Worm (Caenorhabditis elegans) whole organism, L2 larva: ENCODE measurements around the gene lurp-4.

Source experiments
- C34F6.9 ChIP-seq: fragments of 150-350 bp; optimal IDR thresholded peaks from 2 replicates; lab custom pipeline; 2014; ENCODE audit warnings: missing biosample characterization, missing genetic modification characterization
- Y55F3AM.14 ChIP-seq: fragments of 200-800 bp; sonication (Bioruptor generic); optimal IDR thresholded peaks from 2 replicates; lab custom pipeline; 2018; ENCODE audit warnings: mild to moderate bottlenecking, missing genetic modification characterization, missing compliant biosample characterization
- aly-2 ChIP-seq: fragments of 150-350 bp; optimal IDR thresholded peaks from 2 replicates; lab custom pipeline; 2014; ENCODE audit warnings: missing biosample characterization, missing genetic modification characterization
- ama-1 ChIP-seq: fragments of 150-350 bp; optimal IDR thresholded peaks from 2 replicates; lab custom pipeline; 2018; ENCODE audit warnings: inconsistent platforms
- ceh-16 ChIP-seq: fragments of 150-350 bp; optimal IDR thresholded peaks from 2 replicates; lab custom pipeline; 2014; ENCODE audit warnings: missing biosample characterization, missing genetic modification characterization
- ceh-82 ChIP-seq: fragments of 150-350 bp; optimal IDR thresholded peaks from 2 replicates; lab custom pipeline; 2014; ENCODE audit warnings: missing biosample characterization, missing genetic modification characterization
- crh-2 ChIP-seq: sonication (generic microtip); optimal IDR thresholded peaks from 2 replicates; lab custom pipeline; 2017; ENCODE audit warnings: missing biosample characterization, missing genetic modification characterization
- dmd-4 ChIP-seq: sonication (generic microtip); optimal IDR thresholded peaks from 2 replicates; lab custom pipeline; 2017; ENCODE audit warnings: missing biosample characterization, missing genetic modification characterization
- elt-1 ChIP-seq: fragments of 150-350 bp; optimal IDR thresholded peaks from 2 replicates; lab custom pipeline; 2014; ENCODE audit warnings: missing biosample characterization, missing genetic modification characterization
- fos-1 ChIP-seq: fragments of 150-350 bp; optimal IDR thresholded peaks from 2 replicates; lab custom pipeline; 2014; ENCODE audit warnings: missing biosample characterization, missing genetic modification characterization
- lin-11 ChIP-seq: fragments of 150-350 bp; sonication (generic microtip); optimal IDR thresholded peaks from 2 replicates; lab custom pipeline; 2014; ENCODE audit warnings: missing biosample characterization, missing genetic modification characterization, inconsistent platforms, mixed read lengths
- lin-13 ChIP-seq: fragments of 150-350 bp; optimal IDR thresholded peaks from 2 replicates; lab custom pipeline; 2014; ENCODE audit warnings: missing biosample characterization, missing genetic modification reagents, missing genetic modification characterization
- lin-39 ChIP-seq: fragments of 150-350 bp; optimal IDR thresholded peaks from 2 replicates; lab custom pipeline; 2014; ENCODE audit warnings: missing biosample characterization, missing genetic modification reagents, missing genetic modification characterization
- lsy-2 ChIP-seq, 2 experiments: fragments of 150-350 bp in 1 of 2; sonication (generic microtip) in 1 of 2; optimal IDR thresholded peaks; 2 replicates each; lab custom pipeline; 2014 to 2017; ENCODE audit warnings: missing biosample characterization in 2 of 2, missing genetic modification characterization in 2 of 2
- mab-5 ChIP-seq: fragments of 150-350 bp; optimal IDR thresholded peaks from 2 replicates; lab custom pipeline; 2014; ENCODE audit warnings: missing biosample characterization, missing genetic modification characterization
- mbf-1 ChIP-seq: sonication (generic microtip); optimal IDR thresholded peaks from 2 replicates; lab custom pipeline; 2017; ENCODE audit warnings: missing biosample characterization, missing genetic modification characterization
- mdl-1 ChIP-seq, 2 experiments: fragments of 150-350 bp in 1 of 2; sonication (generic microtip) in 1 of 2; optimal IDR thresholded peaks; 2 replicates each; lab custom pipeline; 2017; ENCODE audit warnings: missing biosample characterization in 2 of 2, missing genetic modification characterization in 2 of 2
- nhr-11 ChIP-seq: fragments of 150-350 bp; optimal IDR thresholded peaks from 2 replicates; lab custom pipeline; 2014; ENCODE audit warnings: missing biosample characterization, missing genetic modification characterization
- nhr-12 ChIP-seq: fragments of 150-350 bp; optimal IDR thresholded peaks from 2 replicates; lab custom pipeline; 2014; ENCODE audit warnings: missing biosample characterization, missing genetic modification characterization
- nhr-129 ChIP-seq: fragments of 150-350 bp; optimal IDR thresholded peaks from 2 replicates; lab custom pipeline; 2014; ENCODE audit warnings: missing biosample characterization, missing genetic modification characterization
- nhr-237 ChIP-seq: fragments of 150-350 bp; optimal IDR thresholded peaks from 2 replicates; lab custom pipeline; 2014; ENCODE audit warnings: missing biosample characterization, missing genetic modification characterization
- nhr-6 ChIP-seq: fragments of 150-350 bp; optimal IDR thresholded peaks from 2 replicates; lab custom pipeline; 2014; ENCODE audit warnings: missing biosample characterization, missing genetic modification characterization
- nhr-77 ChIP-seq: fragments of 150-350 bp; optimal IDR thresholded peaks from 2 replicates; lab custom pipeline; 2014; ENCODE audit warnings: missing biosample characterization, missing genetic modification characterization
- peb-1 ChIP-seq: fragments of 150-350 bp; optimal IDR thresholded peaks from 2 replicates; lab custom pipeline; 2014; ENCODE audit warnings: missing biosample characterization, missing genetic modification characterization
- sem-4 ChIP-seq: fragments of 150-350 bp; optimal IDR thresholded peaks from 2 replicates; lab custom pipeline; 2014; ENCODE audit warnings: missing biosample characterization, missing genetic modification reagents, missing genetic modification characterization
- skn-1 ChIP-seq: sonication (generic microtip); optimal IDR thresholded peaks from 2 replicates; lab custom pipeline; 2017; ENCODE audit warnings: missing biosample characterization, missing genetic modification characterization
- unc-39 ChIP-seq: fragments of 150-350 bp; optimal IDR thresholded peaks from 2 replicates; lab custom pipeline; 2014; ENCODE audit warnings: missing biosample characterization, missing genetic modification characterization
- unc-55 ChIP-seq: fragments of 150-350 bp; sonication (generic microtip); optimal IDR thresholded peaks from 3 replicates; lab custom pipeline; 2014; ENCODE audit warnings: missing biosample characterization, missing genetic modification reagents, missing genetic modification characterization
- zag-1 ChIP-seq: fragments of 150-350 bp; optimal IDR thresholded peaks from 2 replicates; lab custom pipeline; 2014; ENCODE audit warnings: missing biosample characterization, missing genetic modification characterization
- ztf-11 ChIP-seq: sonication (generic microtip); optimal IDR thresholded peaks from 2 replicates; lab custom pipeline; 2017; ENCODE audit warnings: missing biosample characterization, missing genetic modification characterization
- ztf-4 ChIP-seq: fragments of 150-350 bp; optimal IDR thresholded peaks from 2 replicates; lab custom pipeline; 2014; ENCODE audit warnings: missing biosample characterization, missing genetic modification characterization

Gene lurp-4

ce11 chrV:13105840-13106429, 13.5 kb downstream of the lurp-4 start:
- no peak for TF ChIP-seq dmd-4 (tag; lab: Kevin White, UChicago)
- TF ChIP-seq fos-1: peak; percentile 3
- peak; percentile 67 for TF ChIP-seq unc-55 (GFP tag; lab: Kevin White, UChicago)
- TF ChIP-seq skn-1 (tag; lab: Kevin White, UChicago): no peak
- no peak for TF ChIP-seq crh-2 (tag; lab: Kevin White, UChicago)

ce11 chrV:13111599-13112191, 19.2 kb downstream of the lurp-4 start:
- TF ChIP-seq mdl-1 (tag; optimal IDR thresholded peaks at IDR 0.05; lab: Kevin White, UChicago) (no peak), unc-55 (GFP tag; lab: Kevin White, UChicago) (peak; percentile 47), C34F6.9 (tag; lab: Kevin White, UChicago) (peak; percentile 14), lsy-2 (tag; optimal IDR thresholded peaks at IDR 0.05; lab: Kevin White, UChicago) (no peak), Y55F3AM.14 (GFP tag; lab: Kevin White, UChicago) (peak; percentile 30), zag-1 (peak; percentile 62)

ce11 chrV:13112937-13113497, 20.6 kb downstream of the lurp-4 start:
- no peak for TF ChIP-seq nhr-6
- TF ChIP-seq mab-5 (tag; lab: Kevin White, UChicago): peak; percentile 51
- TF ChIP-seq zag-1: peak; percentile 45
- peak; percentile 55 for TF ChIP-seq unc-55 (GFP tag; lab: Kevin White, UChicago)
- TF ChIP-seq C34F6.9 (tag; lab: Kevin White, UChicago): peak; percentile 4

ce11 chrV:13114552-13115237, 22.2 kb downstream of the lurp-4 start:
- peak; percentile 67 for TF ChIP-seq unc-55 (GFP tag; lab: Kevin White, UChicago)
- no peak for TF ChIP-seq mbf-1 (tag; lab: Kevin White, UChicago)

ce11 chrV:13116114-13116603, 23.7 kb downstream of the lurp-4 start, which contains the start of gene acly-2:
Gene acly-2 (plus strand): TSS chrV:13116488.
- no peak for TF ChIP-seq ama-1 (lab: Kevin White, UChicago)
- TF ChIP-seq ceh-16 (tag; lab: Kevin White, UChicago): no peak
- no peak for TF ChIP-seq peb-1 (tag; lab: Kevin White, UChicago)
- TF ChIP-seq nhr-12: no peak
- no peak for TF ChIP-seq fos-1
- TF ChIP-seq ztf-11 (tag; lab: Kevin White, UChicago): no peak
- no peak for TF ChIP-seq ztf-4 (tag; lab: Kevin White, UChicago)
- TF ChIP-seq mdl-1 (tag; optimal IDR thresholded peaks at IDR 0.05; lab: Kevin White, UChicago): no peak
- no peak for TF ChIP-seq lin-13 (GFP tag; lab: Kevin White, UChicago)
- TF ChIP-seq ceh-82 (tag; lab: Kevin White, UChicago): no peak
- TF ChIP-seq crh-2 (tag; lab: Kevin White, UChicago): no peak

- TF ChIP-seq mbf-1 (tag; lab: Kevin White, UChicago) (no peak), lin-11 (tag; lab: Kevin White, UChicago) (no peak), nhr-237 (no peak), ztf-11 (tag; lab: Kevin White, UChicago) (no peak), unc-55 (GFP tag; lab: Kevin White, UChicago) (no peak), sem-4 (no peak), unc-39 (tag; lab: Kevin White, UChicago) (no peak), nhr-11 (tag; lab: Kevin White, UChicago) (no peak), nhr-129 (tag; lab: Kevin White, UChicago) (no peak), aly-2 (tag; lab: Kevin White, UChicago) (no peak), lin-39 (tag; lab: Kevin White, UChicago) (no peak), nhr-77 (tag; lab: Kevin White, UChicago) (no peak), zag-1 (no peak), elt-1 (tag; lab: Kevin White, UChicago) (no peak), lin-13 (GFP tag; lab: Kevin White, UChicago) (no peak)
Observed at ce11 chrV:13120097-13120496, 27.6 kb downstream of the lurp-4 start, which contains the start of gene max-1. Gene max-1 (minus strand): TSS chrV:13120220.
